Fruit fly (Drosophila melanogaster): ENCODE data around the gene CG32564.

The CG32564 gene

DNA sequence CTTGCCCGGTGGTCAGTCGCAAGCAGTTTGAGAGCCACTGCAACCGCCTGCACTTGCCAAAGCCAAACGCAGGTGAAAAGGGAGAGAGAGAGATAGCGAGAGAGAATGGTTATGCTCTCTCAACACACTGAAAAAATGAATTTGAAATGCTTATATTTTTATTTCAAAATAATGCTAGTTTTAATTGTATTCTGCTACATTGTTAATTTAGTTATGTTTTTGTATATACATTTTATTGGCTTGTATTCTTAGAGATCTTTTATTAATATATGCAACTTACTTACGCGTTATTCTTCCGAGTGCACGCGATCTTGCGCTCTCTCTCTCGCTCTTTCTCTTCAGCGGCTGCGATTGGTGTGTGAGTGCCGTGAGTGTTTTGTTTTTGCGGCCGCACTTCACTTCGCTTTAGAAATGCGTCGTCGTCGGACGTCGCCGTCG is 27.7 kb upstream of the CG32564 start:
- TF ChIP-seq jim (GFP tag; optimal IDR thresholded peaks at IDR 0.05) (no peak), dmrt93B (GFP tag; optimal IDR thresholded peaks at IDR 0.05) (peak; percentile 97), woc (GFP tag; optimal IDR thresholded peaks at IDR 0.05) (peak; percentile 99), N (GFP tag; optimal IDR thresholded peaks at IDR 0.05) (no peak), Sp1 (GFP tag; optimal IDR thresholded peaks at IDR 0.05) (no peak), h (GFP tag; optimal IDR thresholded peaks at IDR 0.05) (peak; percentile 99), Abd-B (GFP tag; optimal IDR thresholded peaks at IDR 0.05) (no peak), CG9705 (GFP tag; optimal IDR thresholded peaks at IDR 0.05) (peak; percentile 92), foxo (GFP tag; optimal IDR thresholded peaks at IDR 0.05) (peak; percentile 88 to 99), Jra (GFP tag; optimal IDR thresholded peaks at IDR 0.05) (no peak), Rel (GFP tag; optimal IDR thresholded peaks at IDR 0.05) (peak; percentile 97), Rel (tag; optimal IDR thresholded peaks at IDR 0.05) (peak; percentile 87), dl (GFP tag; optimal IDR thresholded peaks at IDR 0.05; ENCODE audit: insufficient read depth in 1 of 2, partially characterized antibody in 2 of 2) (peak in 1 of 2 experiments; percentile 45), ey (GFP tag; optimal IDR thresholded peaks at IDR 0.05) (peak; percentile 82), Myc (optimal IDR thresholded peaks at IDR 0.05) (no peak), Hnf4 (GFP tag; optimal IDR thresholded peaks at IDR 0.05) (peak; percentile 24), sv (GFP tag; optimal IDR thresholded peaks at IDR 0.05) (peak; percentile 94), HLH106 (tag; optimal IDR thresholded peaks at IDR 0.05) (peak; percentile 99), sage (GFP tag; optimal IDR thresholded peaks at IDR 0.05) (peak; percentile 97), tai (GFP tag; optimal IDR thresholded peaks at IDR 0.05) (no peak), CG32264 (GFP tag; optimal IDR thresholded peaks at IDR 0.05) (peak; percentile 97), Dfd (GFP tag; optimal IDR thresholded peaks at IDR 0.05) (peak; percentile 94), CrebA (GFP tag; optimal IDR thresholded peaks at IDR 0.05; ENCODE audit: borderline replicate concordance) (peak; percentile 92), Hr83 (GFP tag; optimal IDR thresholded peaks at IDR 0.05; ENCODE audit: poor library complexity, severe bottlenecking) (peak; percentile 41), fru (GFP tag; optimal IDR thresholded peaks at IDR 0.05) (peak; percentile 99), pan (optimal IDR thresholded peaks at IDR 0.05) (no peak), rgr (GFP tag; optimal IDR thresholded peaks at IDR 0.05) (peak; percentile 3), Mio (GFP tag; optimal IDR thresholded peaks at IDR 0.05) (no peak)

dm6 chrX:17180523-17180922 is 25.7 kb upstream of the CG32564 start:
- TF ChIP-seq br (GFP tag; optimal IDR thresholded peaks at IDR 0.05), result no peak
- TF ChIP-seq fru (GFP tag; optimal IDR thresholded peaks at IDR 0.05), result no peak
- no peak for TF ChIP-seq Abd-B (GFP tag; optimal IDR thresholded peaks at IDR 0.05)
- TF ChIP-seq brk (GFP tag; optimal IDR thresholded peaks at IDR 0.05), result no peak
- TF ChIP-seq Vsx2 (GFP tag; optimal IDR thresholded peaks at IDR 0.05; ENCODE audit: partially characterized antibody), result no peak
- TF ChIP-seq Dfd (GFP tag; optimal IDR thresholded peaks at IDR 0.05), result no peak
- TF ChIP-seq jim (GFP tag; optimal IDR thresholded peaks at IDR 0.05), result no peak
- no peak for TF ChIP-seq Sp1 (GFP tag; optimal IDR thresholded peaks at IDR 0.05)
- TF ChIP-seq woc (GFP tag; optimal IDR thresholded peaks at IDR 0.05), result no peak
- TF ChIP-seq sage (GFP tag; optimal IDR thresholded peaks at IDR 0.05), result no peak
- TF ChIP-seq Myc (optimal IDR thresholded peaks at IDR 0.05), result no peak
- TF ChIP-seq CrebA (GFP tag; optimal IDR thresholded peaks at IDR 0.05; ENCODE audit: borderline replicate concordance), result no peak
- TF ChIP-seq Hr83 (GFP tag; optimal IDR thresholded peaks at IDR 0.05; ENCODE audit: poor library complexity, severe bottlenecking), result no peak

DNA sequence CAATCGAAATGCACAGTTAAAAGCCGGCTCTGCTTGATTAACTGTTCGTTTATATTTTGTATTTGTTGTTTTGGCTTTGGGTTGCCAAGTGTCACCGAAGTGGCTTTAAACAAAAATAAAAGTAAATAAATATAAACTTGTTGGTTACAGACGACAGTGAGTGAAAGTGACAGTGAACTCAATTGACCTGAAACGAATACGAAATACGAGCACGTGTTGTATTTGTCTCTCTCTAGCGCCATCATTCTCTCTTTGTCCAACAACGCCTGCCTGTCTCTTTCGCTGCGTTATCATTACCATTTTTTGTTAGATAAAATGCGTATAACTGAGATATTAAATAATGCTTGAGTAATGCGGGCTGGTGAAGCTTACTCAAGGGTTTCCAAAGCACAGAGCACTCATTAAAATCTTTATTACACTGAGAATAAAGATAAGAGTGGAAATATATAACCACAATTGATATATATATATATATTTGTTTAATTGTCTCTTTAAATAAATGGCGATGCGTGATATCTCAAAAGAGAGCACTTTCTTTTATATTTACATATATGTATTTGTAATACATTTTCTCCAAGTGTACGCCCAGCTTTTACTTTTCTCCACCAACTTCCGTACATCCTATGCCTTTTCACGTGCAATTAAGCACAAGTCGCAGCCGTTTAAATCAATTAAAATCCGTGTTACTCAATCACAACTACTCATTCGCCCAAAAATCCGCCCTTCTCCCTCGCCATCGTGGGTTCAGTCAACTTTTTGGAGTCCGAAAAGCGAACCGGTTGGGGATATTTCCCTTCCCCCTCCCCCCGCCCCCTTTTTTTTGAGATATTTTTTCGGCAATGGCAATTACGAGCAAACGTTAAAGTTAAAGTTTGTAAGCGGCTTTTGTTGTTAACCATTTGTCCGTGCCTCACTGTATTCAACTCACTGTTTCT is 24.7 kb upstream of the CG32564 start:
- TF ChIP-seq Jra (GFP tag; optimal IDR thresholded peaks at IDR 0.05), result no peak
- TF ChIP-seq foxo (GFP tag; optimal IDR thresholded peaks at IDR 0.05), result peak in 1 of 2 experiments; percentile 14
- TF ChIP-seq pan (optimal IDR thresholded peaks at IDR 0.05), result no peak
- no peak for TF ChIP-seq Abd-B (GFP tag; optimal IDR thresholded peaks at IDR 0.05)
- peak; percentile 45 for TF ChIP-seq HLH106 (tag; optimal IDR thresholded peaks at IDR 0.05)
- peak; percentile 75 for TF ChIP-seq Dfd (GFP tag; optimal IDR thresholded peaks at IDR 0.05)
- TF ChIP-seq Sp1 (GFP tag; optimal IDR thresholded peaks at IDR 0.05), result peak; percentile 46
- TF ChIP-seq rgr (GFP tag; optimal IDR thresholded peaks at IDR 0.05), result peak; percentile 9
- peak; percentile 23 for TF ChIP-seq psq (GFP tag; optimal IDR thresholded peaks at IDR 0.05)
- peak; percentile 26 for TF ChIP-seq OdsH (GFP tag; optimal IDR thresholded peaks at IDR 0.05)
